Worm (Caenorhabditis elegans) whole organism, mixed stage, embryonic: ENCODE measurements around the gene rbm-22.

Source experiments
- blmp-1 ChIP-seq: fragments of 150-350 bp; optimal IDR thresholded peaks from 2 replicates; lab custom pipeline; 2014; ENCODE audit warnings: missing biosample characterization, missing genetic modification characterization
- ces-1 ChIP-seq: fragments of 150-350 bp; optimal IDR thresholded peaks from 2 replicates; lab custom pipeline; 2014; ENCODE audit warnings: missing biosample characterization, missing genetic modification reagents, missing genetic modification characterization
- hlh-1 ChIP-seq: fragments of 150-350 bp; optimal IDR thresholded peaks from 2 replicates; lab custom pipeline; 2014; ENCODE audit warnings: missing biosample characterization, missing genetic modification reagents, missing genetic modification characterization
- lsy-2 ChIP-seq: fragments of 150-350 bp; optimal IDR thresholded peaks from 2 replicates; lab custom pipeline; 2014; ENCODE audit warnings: missing biosample characterization, missing genetic modification characterization
- mls-2 ChIP-seq: sonication (generic microtip); optimal IDR thresholded peaks from 2 replicates; lab custom pipeline; 2016; ENCODE audit warnings: mild to moderate bottlenecking, missing genetic modification characterization, moderate library complexity, missing compliant biosample characterization
- nhr-12 ChIP-seq: fragments of 150-350 bp; optimal IDR thresholded peaks from 2 replicates; lab custom pipeline; 2014; ENCODE audit warnings: missing biosample characterization, missing genetic modification characterization
- nhr-237 ChIP-seq: fragments of 150-350 bp; optimal IDR thresholded peaks from 2 replicates; lab custom pipeline; 2014; ENCODE audit warnings: missing biosample characterization, missing genetic modification characterization
- nhr-28 ChIP-seq: fragments of 150-350 bp; optimal IDR thresholded peaks from 2 replicates; lab custom pipeline; 2014; ENCODE audit warnings: missing biosample characterization, missing genetic modification characterization
- nhr-76 ChIP-seq: sonication (generic microtip); optimal IDR thresholded peaks from 2 replicates; lab custom pipeline; 2017; ENCODE audit warnings: missing biosample characterization, missing genetic modification characterization
- snpc-4 ChIP-seq: fragments of 150-350 bp; optimal IDR thresholded peaks from 2 replicates; lab custom pipeline; 2014; ENCODE audit warnings: missing biosample characterization, missing genetic modification characterization
- tbx-8 ChIP-seq: fragments of 200-800 bp; sonication (Bioruptor generic); optimal IDR thresholded peaks from 2 replicates; lab custom pipeline; 2018; ENCODE audit warnings: mild to moderate bottlenecking, missing genetic modification characterization, moderate library complexity, missing compliant biosample characterization
- unc-39 ChIP-seq: fragments of 150-350 bp; optimal IDR thresholded peaks from 2 replicates; lab custom pipeline; 2014; ENCODE audit warnings: missing biosample characterization, missing genetic modification characterization
- unc-62 ChIP-seq: fragments of 150-350 bp; optimal IDR thresholded peaks from 2 replicates; lab custom pipeline; 2014; ENCODE audit warnings: missing biosample characterization, missing genetic modification reagents, missing genetic modification characterization
- ztf-11 ChIP-seq: fragments of 150-350 bp; optimal IDR thresholded peaks from 2 replicates; lab custom pipeline; 2014; ENCODE audit warnings: missing biosample characterization, missing genetic modification characterization

- TF ChIP-seq mls-2 (tag; lab: Kevin White, UChicago) (no peak), ces-1 (GFP tag; lab: Kevin White, UChicago) (no peak), nhr-237 (tag; lab: Kevin White, UChicago) (no peak), unc-62 (GFP tag; lab: Kevin White, UChicago) (no peak), lsy-2 (tag; lab: Kevin White, UChicago) (no peak), hlh-1 (tag; lab: Kevin White, UChicago) (no peak), nhr-28 (tag; lab: Kevin White, UChicago) (no peak), nhr-76 (tag; lab: Kevin White, UChicago) (no peak), blmp-1 (tag; lab: Kevin White, UChicago) (no peak), nhr-12 (tag; lab: Kevin White, UChicago) (no peak), ztf-11 (tag; lab: Kevin White, UChicago) (no peak), tbx-8 (GFP tag; lab: Kevin White, UChicago) (no peak), snpc-4 (tag; lab: Kevin White, UChicago) (no peak), unc-39 (tag; lab: Kevin White, UChicago) (no peak)
Observed at ce11 chrIV:10851833-10852232, 9.4 kb upstream of the rbm-22 start, which contains the start of gene T11G6.4.
